Fruit fly (Drosophila melanogaster): ENCODE measurements around the gene ringer.

ringer gene

DNA sequence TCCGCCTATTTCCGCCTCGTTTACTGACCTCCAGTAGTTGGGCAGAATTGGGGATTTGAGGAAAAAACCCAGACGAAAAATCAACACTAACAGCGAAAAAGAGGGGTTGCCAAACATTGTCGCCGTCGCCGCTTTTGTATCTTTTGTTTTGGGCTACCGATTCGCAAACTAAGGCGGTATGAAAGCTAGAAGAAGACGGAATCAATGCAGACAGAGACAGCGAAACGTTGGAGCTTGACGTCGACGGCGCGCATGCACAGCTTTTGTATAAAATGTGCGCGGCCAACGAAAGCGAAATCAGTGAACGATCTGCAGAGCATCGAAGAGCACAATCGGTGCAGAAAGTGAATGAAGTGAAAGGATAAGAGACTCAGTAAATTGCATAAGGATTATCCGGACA, 20.5 kb downstream of the ringer start, which contains the start of gene CG4998:
CG4998 (plus strand) TSS at position 301 of the 400 bp plus-strand sequence.
- TF ChIP-seq salm (tag; optimal IDR thresholded peaks at IDR 0.05) (no peak), CG8359 (GFP tag; optimal IDR thresholded peaks at IDR 0.05; ENCODE audit: borderline replicate concordance) (no peak), corto (GFP tag; optimal IDR thresholded peaks at IDR 0.05) (no peak), cas (GFP tag; IDR thresholded peaks at IDR 0.05) (no peak), cwo (GFP tag; optimal IDR thresholded peaks at IDR 0.05) (no peak), Blimp-1 (GFP tag; optimal IDR thresholded peaks at IDR 0.05) (peak; percentile 8), Myb (GFP tag; optimal IDR thresholded peaks at IDR 0.05) (no peak), bcd (GFP tag; optimal IDR thresholded peaks at IDR 0.05) (no peak), Dek (tag; optimal IDR thresholded peaks at IDR 0.05) (no peak), tll (GFP tag; optimal IDR thresholded peaks at IDR 0.05) (no peak), ash1 (GFP tag; optimal IDR thresholded peaks at IDR 0.05) (no peak), pan (optimal IDR thresholded peaks at IDR 0.05) (no peak), pan (GFP tag; optimal IDR thresholded peaks at IDR 0.05 in 1 of 2, IDR thresholded peaks at IDR 0.05 in 1 of 2) (peak in 1 of 2 experiments; percentile 14), CG12769 (tag; optimal IDR thresholded peaks at IDR 0.05) (peak; percentile 8), lov (optimal IDR thresholded peaks at IDR 0.05) (no peak), lov (GFP tag; IDR thresholded peaks at IDR 0.05) (no peak), C15 (GFP tag; IDR thresholded peaks at IDR 0.05) (no peak), CG31365 (tag; optimal IDR thresholded peaks at IDR 0.05) (no peak), Tbp (GFP tag; optimal IDR thresholded peaks at IDR 0.05) (no peak), CG31224 (GFP tag; IDR thresholded peaks at IDR 0.05) (no peak), nerfin-1 (tag; optimal IDR thresholded peaks at IDR 0.05) (no peak)

DNA sequence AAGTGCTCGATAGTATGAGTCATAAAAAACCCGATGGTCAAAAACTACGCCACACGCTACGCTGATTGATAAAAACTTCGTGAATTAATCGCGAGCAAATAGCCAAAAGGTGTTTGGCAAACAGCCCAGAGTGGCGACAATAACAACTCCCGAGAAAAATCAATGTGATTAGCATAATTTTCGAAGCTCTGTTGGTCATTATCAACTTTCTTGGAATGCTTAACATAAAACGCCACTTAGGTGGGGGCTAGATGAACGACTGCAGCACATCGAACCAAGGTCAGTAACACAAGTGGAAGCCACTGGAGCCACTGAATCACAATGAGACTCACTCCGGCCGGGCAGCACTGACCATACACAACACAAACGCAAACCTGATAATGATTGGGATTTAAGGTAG, 21.5 kb downstream of the ringer start:
- peak; percentile 61 for TF ChIP-seq onecut (GFP tag; IDR thresholded peaks at IDR 0.05)
- TF ChIP-seq pros (GFP tag; optimal IDR thresholded peaks at IDR 0.05) = peak; percentile 62
- TF ChIP-seq Awh (GFP tag; IDR thresholded peaks at IDR 0.05) = peak; percentile 47
- no peak for TF ChIP-seq Ptx1 (GFP tag; IDR thresholded peaks at IDR 0.05)
- peak; percentile 66 for TF ChIP-seq sd (tag; optimal IDR thresholded peaks at IDR 0.05)
- peak; percentile 2 for TF ChIP-seq Ets65A (GFP tag)
- no peak for TF ChIP-seq CG18011 (GFP tag; optimal IDR thresholded peaks at IDR 0.05)
- TF ChIP-seq CG6654 (GFP tag; optimal IDR thresholded peaks at IDR 0.05) = no peak
- TF ChIP-seq Blimp-1 (GFP tag; optimal IDR thresholded peaks at IDR 0.05) = peak; percentile 63
- TF ChIP-seq wdn (GFP tag; IDR thresholded peaks at IDR 0.05) = no peak
- peak; percentile 48 for TF ChIP-seq ftz-f1 (GFP tag; optimal IDR thresholded peaks at IDR 0.05)
- TF ChIP-seq zen (tag; optimal IDR thresholded peaks at IDR 0.05) = no peak
- TF ChIP-seq Med (GFP tag) = peak; percentile 20
- 0 out of 2 replicates have a peak, but pooled peaks have one; percentile 10 for TF ChIP-seq CG43689 (GFP tag; IDR thresholded peaks at IDR 0.05)
- 0 out of 2 replicates have a peak, but pooled peaks have one; percentile 10 for TF ChIP-seq CG32532 (GFP tag; IDR thresholded peaks at IDR 0.05)
- peak; percentile 71; the same call in 1 of the 4 replicates for TF ChIP-seq chinmo (GFP tag; IDR thresholded peaks at IDR 0.05; ENCODE audit: partially characterized antibody)
- TF ChIP-seq CG17359 (tag; optimal IDR thresholded peaks at IDR 0.05) = no peak
- TF ChIP-seq vvl (GFP tag; IDR thresholded peaks at IDR 0.05) = peak; percentile 83
- no peak for TF ChIP-seq CG15696 (tag; optimal IDR thresholded peaks at IDR 0.05)
- no peak for TF ChIP-seq Dp (GFP tag; optimal IDR thresholded peaks at IDR 0.05)
- no peak for TF ChIP-seq Xrp1 (GFP tag; IDR thresholded peaks at IDR 0.05)
- 0 out of 3 replicates have a peak, but pooled peaks have one; percentile 25 for TF ChIP-seq CG6175 (GFP tag; IDR thresholded peaks at IDR 0.05)
- peak; percentile 68 for TF ChIP-seq CG12769 (tag; optimal IDR thresholded peaks at IDR 0.05)
- peak; percentile 47 for TF ChIP-seq oc (tag; optimal IDR thresholded peaks at IDR 0.05)

Data from whole organism, embryonic.